Fruit fly (Drosophila melanogaster): ENCODE measurements around the gene Obp22a.

Gene Obp22a

dm6 chr2L:2013836-2014434 is 22.0 kb upstream of the Obp22a start (continued):
- TF ChIP-seq wdn (GFP tag; IDR thresholded peaks at IDR 0.05) = no peak
- no peak for TF ChIP-seq CG8089 (GFP tag; optimal IDR thresholded peaks at IDR 0.05)
- TF ChIP-seq CG7357 (GFP tag; IDR thresholded peaks at IDR 0.05) = 0 out of 3 replicates have a peak, but pooled peaks have one; percentile 15
- TF ChIP-seq CG30431 (GFP tag; optimal IDR thresholded peaks at IDR 0.05) = no peak
- no peak for TF ChIP-seq dati (GFP tag; IDR thresholded peaks at IDR 0.05)
- TF ChIP-seq CG17568 (GFP tag; optimal IDR thresholded peaks at IDR 0.05) = no peak
- no peak for TF ChIP-seq dmrt99B (tag; optimal IDR thresholded peaks at IDR 0.05)
- no peak for TF ChIP-seq GATAe (GFP tag; conservative IDR thresholded peaks at IDR 0.05)
- TF ChIP-seq ab (GFP tag; optimal IDR thresholded peaks at IDR 0.05) = no peak
- TF ChIP-seq CkIIα-i1 (GFP tag; IDR thresholded peaks at IDR 0.05) = no peak
- no peak for TF ChIP-seq CG11504 (tag; optimal IDR thresholded peaks at IDR 0.05)
- no peak for TF ChIP-seq mam (GFP tag; optimal IDR thresholded peaks at IDR 0.05)
- TF ChIP-seq gsb-n (tag; optimal IDR thresholded peaks at IDR 0.05) = no peak
- TF ChIP-seq ERR (GFP tag; optimal IDR thresholded peaks at IDR 0.05) = no peak
- no peak for TF ChIP-seq B-H2 (GFP tag; optimal IDR thresholded peaks at IDR 0.05)
- TF ChIP-seq tll (GFP tag; optimal IDR thresholded peaks at IDR 0.05) = peak in 1 of 2 experiments; percentile 56
- no peak for TF ChIP-seq CG18619 (GFP tag; optimal IDR thresholded peaks at IDR 0.05)
- TF ChIP-seq E2f2 (GFP tag; IDR thresholded peaks at IDR 0.05) = no peak
- peak; percentile 5 for TF ChIP-seq CG1603 (tag; optimal IDR thresholded peaks at IDR 0.05)
- TF ChIP-seq Fer1 (GFP tag; optimal IDR thresholded peaks at IDR 0.05) = peak; percentile 30
- TF ChIP-seq caup (GFP tag; optimal IDR thresholded peaks at IDR 0.05; ENCODE audit: severe bottlenecking) = no peak
- peak; percentile 5 for TF ChIP-seq fd102C (GFP tag; optimal IDR thresholded peaks at IDR 0.05)
- TF ChIP-seq hth (optimal IDR thresholded peaks at IDR 0.05) = no peak
- no peak for TF ChIP-seq croc (GFP tag; conservative IDR thresholded peaks at IDR 0.05)
- TF ChIP-seq CG6654 (GFP tag; optimal IDR thresholded peaks at IDR 0.05) = no peak
- no peak for TF ChIP-seq gcm (GFP tag; optimal IDR thresholded peaks at IDR 0.05)
- no peak for TF ChIP-seq Stat92E (GFP tag; optimal IDR thresholded peaks at IDR 0.05)
- TF ChIP-seq Hmx (GFP tag; optimal IDR thresholded peaks at IDR 0.05) = no peak
- no peak for TF ChIP-seq psq (GFP tag; optimal IDR thresholded peaks at IDR 0.05)
- peak; percentile 6 for TF ChIP-seq CG18599 (GFP tag; optimal IDR thresholded peaks at IDR 0.05)
- peak; percentile 15 for TF ChIP-seq CG8924 (tag; optimal IDR thresholded peaks at IDR 0.05)
- peak; percentile 63 for TF ChIP-seq zen (tag; optimal IDR thresholded peaks at IDR 0.05)
- no peak for TF ChIP-seq CG12219 (GFP tag; optimal IDR thresholded peaks at IDR 0.05)
- TF ChIP-seq prd (optimal IDR thresholded peaks at IDR 0.05) = no peak
- peak; percentile 38; the same call in 1 of the 3 replicates for TF ChIP-seq prd (GFP tag; IDR thresholded peaks at IDR 0.05)
- peak; percentile 40 for TF ChIP-seq CG3065 (GFP tag; optimal IDR thresholded peaks at IDR 0.05)
- peak; percentile 83 for TF ChIP-seq CG4360 (GFP tag; IDR thresholded peaks at IDR 0.05)
- peak; percentile 5 for TF ChIP-seq phol (tag; optimal IDR thresholded peaks at IDR 0.05)
- TF ChIP-seq CG12391 (tag; optimal IDR thresholded peaks at IDR 0.05) = no peak
- TF ChIP-seq run (tag; optimal IDR thresholded peaks at IDR 0.05) = no peak
- TF ChIP-seq lab (GFP tag; optimal IDR thresholded peaks at IDR 0.05) = peak; percentile 16
- no peak for TF ChIP-seq Side (GFP tag; optimal IDR thresholded peaks at IDR 0.05)
- TF ChIP-seq twi (tag; optimal IDR thresholded peaks at IDR 0.05) = peak; percentile 88

Measured in whole organism, embryonic.